Worm (Caenorhabditis elegans) whole organism, young adult: ENCODE data around the gene bud-13.

Experiments
- B0035.1 ChIP-seq: sonication (generic microtip); optimal IDR thresholded peaks from 2 replicates; lab custom pipeline; 2016; ENCODE audit warnings: missing genetic modification characterization, mild to moderate bottlenecking, missing compliant biosample characterization, missing genotype, missing genetic modification reagents
- B0261.1 ChIP-seq: sonication (generic microtip); optimal IDR thresholded peaks from 2 replicates; lab custom pipeline; 2016; ENCODE audit warnings: mild to moderate bottlenecking, missing genetic modification characterization, moderate library complexity, missing compliant biosample characterization
- B0336.3 ChIP-seq: fragments of 200-800 bp; sonication (Bioruptor generic); IDR thresholded peaks from 2 replicates; pipeline ENCODE4 v1.3.6; 2022; ENCODE audit warnings: missing genetic modification characterization, missing compliant biosample characterization
- C06A6.2 ChIP-seq: fragments of 200-800 bp; sonication (Bioruptor generic); conservative IDR thresholded peaks from 2 replicates; pipeline ENCODE4 v1.3.6; 2022; ENCODE audit warnings: missing genetic modification characterization, missing compliant biosample characterization
- D2030.7 ChIP-seq: fragments of 200-800 bp; sonication (Bioruptor generic); IDR thresholded peaks from 2 replicates; pipeline ENCODE4 v1.3.6; 2022; ENCODE audit warnings: missing genetic modification reagents, missing genetic modification characterization, missing compliant biosample characterization
- F10E7.11 ChIP-seq: sonication (generic microtip); optimal IDR thresholded peaks from 2 replicates; lab custom pipeline; 2017; ENCODE audit warnings: mild to moderate bottlenecking, missing genetic modification characterization, moderate library complexity, missing compliant biosample characterization
- F23B12.7 ChIP-seq: sonication (generic microtip); optimal IDR thresholded peaks from 2 replicates; lab custom pipeline; 2017; ENCODE audit warnings: missing genetic modification characterization, mild to moderate bottlenecking, missing compliant biosample characterization, antibody characterized with exemption, moderate library complexity; ENCODE audit not compliant: insufficient read depth
- F37B4.10 ChIP-seq: fragments of 200-800 bp; sonication (Bioruptor generic); IDR thresholded peaks from 2 replicates; pipeline ENCODE4 v1.3.6; 2022; ENCODE audit warnings: missing genetic modification characterization, missing compliant biosample characterization
- F57A8.1 ChIP-seq: fragments of 200-800 bp; sonication (Bioruptor generic); optimal IDR thresholded peaks from 2 replicates; lab custom pipeline; 2018; ENCODE audit warnings: mild to moderate bottlenecking, missing genetic modification characterization, moderate library complexity, missing compliant biosample characterization
- T07F8.4 ChIP-seq: sonication (generic microtip); optimal IDR thresholded peaks from 2 replicates; lab custom pipeline; 2016; ENCODE audit warnings: mild to moderate bottlenecking, missing genetic modification characterization, moderate library complexity, missing compliant biosample characterization
- Y53F4B.3 ChIP-seq: fragments of 200-800 bp; sonication (Bioruptor generic); IDR thresholded peaks from 2 replicates; pipeline ENCODE4 v1.3.6; 2022; ENCODE audit warnings: missing genetic modification reagents, missing genetic modification characterization, missing compliant biosample characterization
- Y79H2A.3 ChIP-seq: fragments of 200-800 bp; sonication (Bioruptor generic); conservative IDR thresholded peaks from 2 replicates; pipeline ENCODE4 v1.3.6; 2022; ENCODE audit warnings: missing genetic modification reagents, missing genetic modification characterization, missing compliant biosample characterization
- Y95B8A.8 ChIP-seq: fragments of 200-800 bp; sonication (Bioruptor generic); IDR thresholded peaks from 2 replicates; pipeline ENCODE4 v1.3.6; 2022; ENCODE audit warnings: missing genetic modification reagents, missing genetic modification characterization, missing compliant biosample characterization
- athp-1 ChIP-seq: sonication (generic microtip); optimal IDR thresholded peaks from 2 replicates; lab custom pipeline; 2017; ENCODE audit warnings: mild to moderate bottlenecking, missing genetic modification characterization, missing compliant biosample characterization
- attf-3 ChIP-seq: fragments of 200-800 bp; sonication (Bioruptor generic); conservative IDR thresholded peaks from 2 replicates; pipeline ENCODE4 v1.3.6; 2022; ENCODE audit warnings: missing genetic modification reagents, missing genetic modification characterization, missing compliant biosample characterization
- bed-2 ChIP-seq: fragments of 200-800 bp; sonication (Bioruptor generic); IDR thresholded peaks from 2 replicates; pipeline ENCODE4 v1.3.6; 2022; ENCODE audit warnings: missing genetic modification reagents, missing genetic modification characterization, missing compliant biosample characterization
- cebp-1 ChIP-seq, 2 experiments: fragments of 200-800 bp in 1 of 2; sonication (Bioruptor generic) in 1 of 2; sonication (generic microtip) in 1 of 2; IDR thresholded peaks in 1 of 2; optimal IDR thresholded peaks in 1 of 2; 2 replicates each; pipeline versions ENCODE4 v1.3.6 to Lab custom; 2017 to 2022; ENCODE audit warnings: missing compliant biosample characterization in 2 of 2, missing genetic modification characterization in 2 of 2, mild to moderate bottlenecking in 1 of 2, missing genetic modification reagents in 1 of 2, moderate library complexity in 1 of 2
- ceh-40 ChIP-seq: fragments of 200-800 bp; sonication (Bioruptor generic); IDR thresholded peaks from 2 replicates; pipeline ENCODE4 v1.3.6; 2022; ENCODE audit warnings: missing genetic modification characterization, missing compliant biosample characterization
- ceh-58 ChIP-seq: fragments of 200-800 bp; sonication (Bioruptor generic); IDR thresholded peaks from 2 replicates; pipeline ENCODE4 v1.3.6; 2022; ENCODE audit warnings: missing genetic modification characterization, missing compliant biosample characterization
- dpl-1 ChIP-seq: fragments of 150-350 bp; optimal IDR thresholded peaks from 2 replicates; lab custom pipeline; 2014; ENCODE audit warnings: missing biosample characterization, missing genetic modification reagents, missing genetic modification characterization
- efl-1 ChIP-seq: fragments of 150-350 bp; optimal IDR thresholded peaks from 2 replicates; lab custom pipeline; 2014; ENCODE audit warnings: missing biosample characterization, missing genetic modification reagents, missing genetic modification characterization
- egl-44 ChIP-seq: fragments of 200-800 bp; sonication (Bioruptor generic); IDR thresholded peaks from 2 replicates; pipeline ENCODE4 v1.3.6; 2022; ENCODE audit warnings: missing genetic modification reagents, missing genetic modification characterization, missing compliant biosample characterization
- fkh-3 ChIP-seq: sonication (generic microtip); optimal IDR thresholded peaks from 2 replicates; lab custom pipeline; 2016; ENCODE audit warnings: mild to moderate bottlenecking, missing genetic modification characterization, missing compliant biosample characterization
- gei-17 ChIP-seq: fragments of 200-800 bp; sonication (Bioruptor generic); optimal IDR thresholded peaks from 2 replicates; lab custom pipeline; 2018; ENCODE audit warnings: mild to moderate bottlenecking, missing genetic modification characterization, missing compliant biosample characterization
- let-526 ChIP-seq: fragments of 200-800 bp; sonication (Bioruptor generic); IDR thresholded peaks from 2 replicates; pipeline ENCODE4 v1.3.6; 2022; ENCODE audit warnings: missing genetic modification reagents, missing genetic modification characterization, missing compliant biosample characterization
- let-607 ChIP-seq, 2 experiments: fragments of 200-800 bp in 1 of 2; sonication (Bioruptor generic) in 1 of 2; sonication (generic microtip) in 1 of 2; optimal IDR thresholded peaks; 2 replicates each; lab custom pipeline; 2016 to 2018; ENCODE audit warnings: mild to moderate bottlenecking in 2 of 2, missing compliant biosample characterization in 2 of 2, missing genetic modification characterization in 2 of 2, moderate library complexity in 2 of 2, missing genotype in 1 of 2
- lin-26 ChIP-seq: fragments of 200-800 bp; sonication (Bioruptor generic); IDR thresholded peaks from 2 replicates; pipeline ENCODE4 v1.3.6; 2022; ENCODE audit warnings: missing genetic modification reagents, missing genetic modification characterization, missing compliant biosample characterization
- lir-1 ChIP-seq: fragments of 200-800 bp; sonication (Bioruptor generic); conservative IDR thresholded peaks from 2 replicates; pipeline ENCODE4 v1.3.6; 2022; ENCODE audit warnings: missing genetic modification reagents, missing genetic modification characterization, missing compliant biosample characterization
- lsl-1 ChIP-seq: fragments of 200-800 bp; sonication (Bioruptor generic); optimal IDR thresholded peaks from 2 replicates; lab custom pipeline; 2018; ENCODE audit warnings: mild to moderate bottlenecking, missing genetic modification characterization, moderate library complexity, missing compliant biosample characterization
- madf-6 ChIP-seq: fragments of 200-800 bp; sonication (Bioruptor generic); IDR thresholded peaks from 2 replicates; pipeline ENCODE4 v1.3.6; 2022; ENCODE audit warnings: missing genetic modification reagents, missing genetic modification characterization, missing compliant biosample characterization
- madf-8 ChIP-seq: fragments of 200-800 bp; sonication (Bioruptor generic); conservative IDR thresholded peaks from 2 replicates; pipeline ENCODE4 v1.3.6; 2022; ENCODE audit warnings: missing genetic modification reagents, missing genetic modification characterization, missing compliant biosample characterization
- mcd-1 ChIP-seq: fragments of 200-800 bp; sonication (Bioruptor generic); IDR thresholded peaks from 2 replicates; pipeline ENCODE4 v1.3.6; 2022; ENCODE audit warnings: missing genetic modification reagents, missing genetic modification characterization, missing compliant biosample characterization
- mes-4 ChIP-seq: sonication (generic microtip); optimal IDR thresholded peaks from 2 replicates; lab custom pipeline; 2016; ENCODE audit warnings: missing genotype, missing genetic modification characterization, missing compliant biosample characterization
- mxl-1 ChIP-seq: sonication (generic microtip); optimal IDR thresholded peaks from 2 replicates; lab custom pipeline; 2016; ENCODE audit warnings: missing genetic modification characterization, missing compliant biosample characterization
- nfya-2 ChIP-seq: fragments of 200-800 bp; sonication (Bioruptor generic); IDR thresholded peaks from 2 replicates; pipeline ENCODE4 v1.3.6; 2022; ENCODE audit warnings: missing genetic modification reagents, missing genetic modification characterization, missing compliant biosample characterization
- nhr-179 ChIP-seq: sonication (generic microtip); optimal IDR thresholded peaks from 2 replicates; lab custom pipeline; 2016; ENCODE audit warnings: mild to moderate bottlenecking, missing genetic modification characterization, missing compliant biosample characterization
- nhr-27 ChIP-seq: fragments of 200-800 bp; sonication (Bioruptor generic); optimal IDR thresholded peaks from 2 replicates; lab custom pipeline; 2018; ENCODE audit warnings: mild to moderate bottlenecking, missing genetic modification characterization, moderate library complexity, missing compliant biosample characterization
- nhr-80 ChIP-seq: sonication (generic microtip); optimal IDR thresholded peaks from 2 replicates; lab custom pipeline; 2016; ENCODE audit warnings: missing genetic modification characterization, missing compliant biosample characterization
- nhr-90 ChIP-seq: sonication (generic microtip); optimal IDR thresholded peaks from 2 replicates; lab custom pipeline; 2016; ENCODE audit warnings: missing genotype, mild to moderate bottlenecking, missing genetic modification characterization, missing compliant biosample characterization
- snpc-1.3 ChIP-seq: sonication (generic microtip); optimal IDR thresholded peaks from 2 replicates; lab custom pipeline; 2017; ENCODE audit warnings: missing genetic modification characterization, mild to moderate bottlenecking, missing compliant biosample characterization, antibody characterized with exemption, moderate library complexity, missing genotype, missing genetic modification reagents; ENCODE audit not compliant: insufficient read depth
- snpc-3.4 ChIP-seq: sonication (generic microtip); optimal IDR thresholded peaks from 2 replicates; lab custom pipeline; 2017; ENCODE audit warnings: missing genetic modification characterization, mild to moderate bottlenecking, missing compliant biosample characterization, antibody characterized with exemption, moderate library complexity, missing genotype, missing genetic modification reagents
- somi-1 ChIP-seq: fragments of 200-800 bp; sonication (Bioruptor generic); optimal IDR thresholded peaks from 2 replicates; lab custom pipeline; 2018; ENCODE audit warnings: mild to moderate bottlenecking, missing genetic modification characterization, missing compliant biosample characterization
- tbp1 ChIP-seq: fragments of 200-800 bp; sonication (Bioruptor generic); optimal IDR thresholded peaks from 2 replicates; lab custom pipeline; 2018; ENCODE audit warnings: mild to moderate bottlenecking, missing genetic modification characterization, missing compliant biosample characterization
- tbx-9 ChIP-seq: sonication (generic microtip); optimal IDR thresholded peaks from 2 replicates; lab custom pipeline; 2016; ENCODE audit warnings: borderline replicate concordance, missing genetic modification characterization, inconsistent platforms, missing compliant biosample characterization
- ztf-25 ChIP-seq: fragments of 200-800 bp; sonication (Bioruptor generic); IDR thresholded peaks from 2 replicates; pipeline ENCODE4 v1.3.6; 2022; ENCODE audit warnings: missing genetic modification reagents, missing genetic modification characterization, missing compliant biosample characterization
- ztf-3 ChIP-seq: fragments of 200-800 bp; sonication (Bioruptor generic); optimal IDR thresholded peaks from 2 replicates; lab custom pipeline; 2018; ENCODE audit warnings: mild to moderate bottlenecking, missing genetic modification characterization, missing compliant biosample characterization
- ztf-6 ChIP-seq: fragments of 200-800 bp; sonication (Bioruptor generic); IDR thresholded peaks from 2 replicates; pipeline ENCODE4 v1.3.6; 2022; ENCODE audit warnings: missing genetic modification reagents, missing genetic modification characterization, missing compliant biosample characterization

Gene bud-13

ce11 chrIII:8971255-8972020, 3.9 kb upstream of the bud-13 start, which contains the start of the genes eif-3.D and R08D7.4 (continued):
- TF ChIP-seq F37B4.10 (GFP tag; lab: Robert Waterston, UW) (no peak), lir-1 (GFP tag; lab: Robert Waterston, UW) (no peak), tbp1 (GFP tag; lab: Kevin White, UChicago) (peak; percentile 37), madf-8 (GFP tag; lab: Robert Waterston, UW) (no peak), efl-1 (GFP tag; lab: Kevin White, UChicago) (peak; percentile 3), ztf-25 (no peak), B0035.1 (tag; lab: Kevin White, UChicago) (no peak), lin-26 (GFP tag; lab: Robert Waterston, UW) (no peak), mxl-1 (no peak), tbx-9 (tag; lab: Kevin White, UChicago) (no peak), cebp-1 (GFP tag; IDR thresholded peaks at IDR 0.05; lab: Robert Waterston, UW) (no peak), cebp-1 (tag; optimal IDR thresholded peaks at IDR 0.05; lab: Kevin White, UChicago) (peak; percentile 51), ztf-6 (GFP tag; lab: Robert Waterston, UW) (no peak), ceh-40 (GFP tag; lab: Robert Waterston, UW) (no peak), F23B12.7 (tag; lab: Kevin White, UChicago) (peak; percentile 30), egl-44 (no peak), Y79H2A.3 (GFP tag; lab: Robert Waterston, UW) (no peak), fkh-3 (tag; lab: Kevin White, UChicago) (no peak), lsl-1 (GFP tag; lab: Kevin White, UChicago) (peak; percentile 50), Y95B8A.8 (GFP tag; lab: Robert Waterston, UW) (0 out of 2 replicates have a peak, but pooled peaks have one; percentile 15), B0261.1 (no peak), nfya-2 (no peak), F57A8.1 (GFP tag; lab: Kevin White, UChicago) (no peak), B0336.3 (GFP tag; lab: Robert Waterston, UW) (no peak), ceh-58 (GFP tag; lab: Robert Waterston, UW) (no peak), snpc-1.3 (tag; lab: Kevin White, UChicago) (peak; percentile 33), let-526 (no peak), nhr-90 (no peak), Y53F4B.3 (GFP tag; lab: Robert Waterston, UW) (no peak), mcd-1 (GFP tag; lab: Robert Waterston, UW) (peak; percentile 42), F10E7.11 (tag; lab: Kevin White, UChicago) (no peak), let-607 (tag; optimal IDR thresholded peaks at IDR 0.05; lab: Kevin White, UChicago) (peak in 1 of 2 experiments; percentile 30), ztf-3 (no peak), C06A6.2 (GFP tag; lab: Robert Waterston, UW) (no peak), somi-1 (GFP tag; lab: Kevin White, UChicago) (no peak), T07F8.4 (tag; lab: Kevin White, UChicago) (no peak), madf-6 (peak; percentile 38; the same call in 1 of the 2 replicates), snpc-3.4 (peak; percentile 36), bed-2 (GFP tag; lab: Robert Waterston, UW) (no peak), mes-4 (tag; lab: Kevin White, UChicago) (no peak), dpl-1 (GFP tag; lab: Kevin White, UChicago) (peak; percentile 33), attf-3 (GFP tag; lab: Robert Waterston, UW) (no peak), nhr-80 (tag; lab: Kevin White, UChicago) (peak; percentile 29), D2030.7 (GFP tag; lab: Robert Waterston, UW) (peak; percentile 25; the same call in 1 of the 2 replicates), gei-17 (GFP tag; lab: Kevin White, UChicago) (no peak), nhr-27 (tag; lab: Kevin White, UChicago) (no peak), athp-1 (tag; lab: Kevin White, UChicago) (no peak), nhr-179 (tag; lab: Kevin White, UChicago) (no peak)
